Worm (Caenorhabditis elegans) whole organism, L1 larva: ENCODE data around the gene C47G2.3.

ENCODE experiments used
- alr-1 ChIP-seq: fragments of 200-800 bp; sonication (Bioruptor generic); optimal IDR thresholded peaks from 2 replicates; lab custom pipeline; 2018; ENCODE audit warnings: borderline replicate concordance, mild to moderate bottlenecking, missing genetic modification characterization, missing compliant biosample characterization
- aly-2 ChIP-seq: fragments of 150-350 bp; optimal IDR thresholded peaks from 2 replicates; lab custom pipeline; 2014; ENCODE audit warnings: missing biosample characterization, missing genetic modification characterization
- ceh-82 ChIP-seq, 3 experiments: fragments of 150-350 bp in 1 of 3; sonication (generic microtip) in 2 of 3; optimal IDR thresholded peaks; 2 replicates each; lab custom pipeline; 2014 to 2017; ENCODE audit warnings: missing biosample characterization in 3 of 3, missing genetic modification characterization in 3 of 3
- ceh-88 ChIP-seq: fragments of 200-800 bp; sonication (Bioruptor generic); IDR thresholded peaks from 2 replicates; pipeline ENCODE4 v1.3.6; 2022; ENCODE audit warnings: missing genetic modification characterization, missing compliant biosample characterization
- dpl-1 ChIP-seq, 3 experiments: fragments of 150-350 bp in 2 of 3; sonication (generic microtip) in 1 of 3; optimal IDR thresholded peaks; 2 replicates each; lab custom pipeline; 2014 to 2017; ENCODE audit warnings: missing biosample characterization in 3 of 3, missing genetic modification characterization in 3 of 3, missing genetic modification reagents in 3 of 3
- efl-1 ChIP-seq, 4 experiments: fragments of 150-350 bp; optimal IDR thresholded peaks in 3 of 4; peaks in 1 of 4; 1 replicate in 1 of 4; 2 replicates in 3 of 4; lab custom pipeline; 2014; ENCODE audit warnings: missing biosample characterization in 2 of 4, missing genetic modification characterization in 2 of 4, missing genetic modification reagents in 2 of 4
- elt-2 ChIP-seq: sonication (generic microtip); optimal IDR thresholded peaks from 2 replicates; lab custom pipeline; 2016; ENCODE audit warnings: missing genetic modification characterization, mild to moderate bottlenecking, inconsistent platforms, missing compliant biosample characterization, missing genetic modification reagents
- elt-3 ChIP-seq, 6 experiments: fragments of 150-350 bp in 1 of 6; sonication (generic microtip); optimal IDR thresholded peaks; 2 replicates each; lab custom pipeline; 2017 to 2018; ENCODE audit warnings: missing biosample characterization in 6 of 6, missing genetic modification characterization in 6 of 6, inconsistent platforms in 1 of 6
- grh-1 ChIP-seq: fragments of 200-800 bp; sonication (Bioruptor generic); IDR thresholded peaks from 2 replicates; pipeline ENCODE4 v1.3.6; 2022; ENCODE audit warnings: missing genetic modification reagents, missing genetic modification characterization, missing compliant biosample characterization
- hlh-17 ChIP-seq: fragments of 200-800 bp; sonication (Bioruptor generic); optimal IDR thresholded peaks from 2 replicates; lab custom pipeline; 2018; ENCODE audit warnings: missing genetic modification characterization, mild to moderate bottlenecking, missing compliant biosample characterization, moderate library complexity, borderline replicate concordance
- lin-14 ChIP-seq: fragments of 200-800 bp; sonication (Bioruptor generic); optimal IDR thresholded peaks from 2 replicates; lab custom pipeline; 2018; ENCODE audit warnings: mild to moderate bottlenecking, missing genetic modification characterization, moderate library complexity, missing compliant biosample characterization
- lin-15B ChIP-seq: fragments of 150-350 bp; sonication (generic microtip); optimal IDR thresholded peaks from 3 replicates; lab custom pipeline; 2014; ENCODE audit warnings: missing biosample characterization, missing genetic modification characterization
- lin-35 ChIP-seq, 2 experiments: fragments of 150-350 bp; optimal IDR thresholded peaks; 2 replicates each; lab custom pipeline; 2014; ENCODE audit warnings: missing biosample characterization in 2 of 2, missing genetic modification characterization in 2 of 2, missing genetic modification reagents in 2 of 2
- lir-3 ChIP-seq: sonication (generic microtip); optimal IDR thresholded peaks from 2 replicates; lab custom pipeline; 2016; ENCODE audit warnings: mild to moderate bottlenecking, missing genetic modification characterization, moderate library complexity, missing compliant biosample characterization; ENCODE audit not compliant: poor library complexity
- lsy-2 ChIP-seq, 2 experiments: fragments of 150-350 bp; optimal IDR thresholded peaks; 2 replicates each; lab custom pipeline; 2014; ENCODE audit warnings: missing biosample characterization in 2 of 2, missing genetic modification characterization in 2 of 2
- mdl-1 ChIP-seq, 2 experiments: fragments of 150-350 bp; optimal IDR thresholded peaks; 2 replicates each; lab custom pipeline; 2014 to 2017; ENCODE audit warnings: missing biosample characterization in 2 of 2, missing genetic modification characterization in 2 of 2, inconsistent platforms in 1 of 2
- nhr-12 ChIP-seq: sonication (generic microtip); optimal IDR thresholded peaks from 2 replicates; lab custom pipeline; 2017; ENCODE audit warnings: missing biosample characterization, missing genetic modification characterization
- nhr-20 ChIP-seq: sonication (generic microtip); optimal IDR thresholded peaks from 2 replicates; lab custom pipeline; 2016; ENCODE audit warnings: mild to moderate bottlenecking, missing genetic modification characterization, missing compliant biosample characterization
- nhr-237 ChIP-seq: fragments of 150-350 bp; optimal IDR thresholded peaks from 2 replicates; lab custom pipeline; 2014; ENCODE audit warnings: missing biosample characterization, missing genetic modification characterization
- nhr-47 ChIP-seq: sonication (generic microtip); optimal IDR thresholded peaks from 2 replicates; lab custom pipeline; 2016; ENCODE audit warnings: mild to moderate bottlenecking, missing genetic modification characterization, moderate library complexity, missing compliant biosample characterization
- nhr-71 ChIP-seq: sonication (generic microtip); optimal IDR thresholded peaks from 2 replicates; lab custom pipeline; 2016; ENCODE audit warnings: mild to moderate bottlenecking, missing genetic modification characterization, moderate library complexity, missing compliant biosample characterization
- nhr-85 ChIP-seq: sonication (generic microtip); peaks from one replicate; lab custom pipeline; 2016; ENCODE audit warnings: missing genetic modification characterization, inconsistent platforms, missing compliant biosample characterization
- pag-3 ChIP-seq: sonication (generic microtip); optimal IDR thresholded peaks from 2 replicates; lab custom pipeline; 2017; ENCODE audit warnings: missing genetic modification characterization, mild to moderate bottlenecking, missing compliant biosample characterization, antibody characterized with exemption, borderline replicate concordance; ENCODE audit not compliant: insufficient read depth
- rnt-1 ChIP-seq: sonication (generic microtip); optimal IDR thresholded peaks from 2 replicates; lab custom pipeline; 2016; ENCODE audit warnings: mild to moderate bottlenecking, missing genetic modification characterization, moderate library complexity, missing compliant biosample characterization
- skn-1 ChIP-seq: fragments of 150-350 bp; optimal IDR thresholded peaks from 2 replicates; lab custom pipeline; 2014; ENCODE audit warnings: missing biosample characterization, missing genetic modification characterization
- snu-23 ChIP-seq: sonication (generic microtip); optimal IDR thresholded peaks from 2 replicates; lab custom pipeline; 2016; ENCODE audit warnings: missing genetic modification characterization, missing compliant biosample characterization
- sptf-1 ChIP-seq: fragments of 150-350 bp; optimal IDR thresholded peaks from 2 replicates; lab custom pipeline; 2014; ENCODE audit warnings: missing biosample characterization, missing genetic modification characterization
- sup-37 ChIP-seq: fragments of 200-800 bp; sonication (Bioruptor generic); optimal IDR thresholded peaks from 2 replicates; lab custom pipeline; 2018; ENCODE audit warnings: mild to moderate bottlenecking, missing genetic modification characterization, missing compliant biosample characterization
- swsn-7 ChIP-seq: sonication (generic microtip); optimal IDR thresholded peaks from 2 replicates; lab custom pipeline; 2016; ENCODE audit warnings: missing genetic modification characterization, missing compliant biosample characterization
- tbx-2 ChIP-seq: sonication (generic microtip); optimal IDR thresholded peaks from 2 replicates; lab custom pipeline; 2016; ENCODE audit warnings: missing genetic modification characterization, missing compliant biosample characterization
- unc-130 ChIP-seq: fragments of 150-350 bp; optimal IDR thresholded peaks from 2 replicates; lab custom pipeline; 2017; ENCODE audit warnings: missing biosample characterization, missing genetic modification characterization, inconsistent platforms
- unc-86 ChIP-seq: sonication (generic microtip); optimal IDR thresholded peaks from 2 replicates; lab custom pipeline; 2016; ENCODE audit warnings: missing genetic modification characterization, missing compliant biosample characterization
- unc-98 ChIP-seq: fragments of 200-800 bp; sonication (Bioruptor generic); IDR thresholded peaks from 2 replicates; pipeline ENCODE4 v1.3.6; 2022; ENCODE audit warnings: missing genetic modification characterization, missing compliant biosample characterization
- vab-15 ChIP-seq: sonication (generic microtip); optimal IDR thresholded peaks from 2 replicates; lab custom pipeline; 2017; ENCODE audit warnings: missing genotype, mild to moderate bottlenecking, missing genetic modification characterization, missing compliant biosample characterization
- xbp-1 ChIP-seq: sonication (generic microtip); optimal IDR thresholded peaks from 2 replicates; lab custom pipeline; 2016; ENCODE audit warnings: missing genetic modification characterization, missing compliant biosample characterization
- zag-1 ChIP-seq: fragments of 150-350 bp; optimal IDR thresholded peaks from 2 replicates; lab custom pipeline; 2014; ENCODE audit warnings: missing biosample characterization, missing genetic modification characterization
- zip-4 ChIP-seq: fragments of 200-800 bp; sonication (Bioruptor generic); optimal IDR thresholded peaks from 2 replicates; lab custom pipeline; 2018; ENCODE audit warnings: mild to moderate bottlenecking, missing genetic modification characterization, moderate library complexity, missing compliant biosample characterization

C47G2.3 gene

ce11 chrII:11305627-11306449 lies 15.9 kb upstream of the C47G2.3 start, which contains the start of gene rsf-1:
Gene rsf-1, plus strand, starts transcription at chrII:11306399.
- TF ChIP-seq nhr-71 (tag; lab: Kevin White, UChicago) (peak; percentile 3), alr-1 (tag; lab: Kevin White, UChicago) (no peak), ceh-88 (GFP tag; lab: Robert Waterston, UW) (peak; percentile 13; the same call in 1 of the 2 replicates), rnt-1 (tag; lab: Kevin White, UChicago) (no peak), nhr-20 (tag; lab: Kevin White, UChicago) (peak; percentile 10), xbp-1 (tag; lab: Kevin White, UChicago) (no peak), unc-130 (tag; lab: Kevin White, UChicago) (no peak), zag-1 (tag; lab: Kevin White, UChicago) (no peak), lir-3 (no peak), grh-1 (GFP tag; lab: Robert Waterston, UW) (peak; percentile 31; the same call in 1 of the 2 replicates), nhr-85 (tag; lab: Kevin White, UChicago) (peak; percentile 31), unc-86 (peak; percentile 53), snu-23 (peak; percentile 14), swsn-7 (peak; percentile 25), hlh-17 (GFP tag; lab: Kevin White, UChicago) (no peak), dpl-1 (GFP tag; optimal IDR thresholded peaks at IDR 0.05; lab: Kevin White, UChicago) (peak in 1 of 3 experiments; percentile 4), nhr-47 (tag; lab: Kevin White, UChicago) (peak; percentile 24), elt-3 (tag; optimal IDR thresholded peaks at IDR 0.05; lab: Kevin White, UChicago) (no peak), lin-14 (GFP tag; lab: Kevin White, UChicago) (peak; percentile 57), ceh-82 (tag; optimal IDR thresholded peaks at IDR 0.05; lab: Kevin White, UChicago) (peak in 1 of 3 experiments; percentile 21), efl-1 (optimal IDR thresholded peaks at IDR 0.05; lab: Kevin White, UChicago) (peak; percentile 43 to 58), efl-1 (GFP tag; optimal IDR thresholded peaks at IDR 0.05 in 1 of 2; lab: Kevin White, UChicago) (peak in 1 of 2 experiments; percentile 89), lin-35 (GFP tag; optimal IDR thresholded peaks at IDR 0.05; lab: Kevin White, UChicago) (peak; percentile 0 to 9), pag-3 (tag; lab: Kevin White, UChicago) (no peak), lin-15B (tag; lab: Kevin White, UChicago) (no peak), skn-1 (tag; lab: Kevin White, UChicago) (peak; percentile 24), tbx-2 (tag; lab: Kevin White, UChicago) (peak; percentile 15), lsy-2 (tag; optimal IDR thresholded peaks at IDR 0.05; lab: Kevin White, UChicago) (peak in 1 of 2 experiments; percentile 25)

ce11 chrII:11302591-11302990 lies 12.6 kb upstream of the C47G2.3 start, which contains the start of gene samp-1:
Gene samp-1, plus strand, starts transcription at chrII:11302891.
- TF ChIP-seq unc-130 (tag; lab: Kevin White, UChicago) (no peak), sup-37 (GFP tag; lab: Kevin White, UChicago) (no peak), nhr-237 (no peak), mdl-1 (tag; optimal IDR thresholded peaks at IDR 0.05; lab: Kevin White, UChicago) (no peak), elt-2 (tag; lab: Kevin White, UChicago) (no peak), unc-98 (no peak), pag-3 (tag; lab: Kevin White, UChicago) (no peak), sptf-1 (tag; lab: Kevin White, UChicago) (no peak), vab-15 (tag; lab: Kevin White, UChicago) (no peak), ceh-88 (GFP tag; lab: Robert Waterston, UW) (no peak)

ce11 chrII:11301059-11301458 lies 11.1 kb upstream of the C47G2.3 start, which contains the start of gene raga-1:
Gene raga-1, plus strand, starts transcription at chrII:11301359.
- TF ChIP-seq aly-2 (no peak), lin-35 (GFP tag; optimal IDR thresholded peaks at IDR 0.05; lab: Kevin White, UChicago) (no peak), zip-4 (GFP tag; lab: Kevin White, UChicago) (no peak), nhr-12 (no peak), efl-1 (optimal IDR thresholded peaks at IDR 0.05; lab: Kevin White, UChicago) (no peak), efl-1 (GFP tag; optimal IDR thresholded peaks at IDR 0.05 in 1 of 2; lab: Kevin White, UChicago) (no peak), lir-3 (no peak), elt-3 (tag; optimal IDR thresholded peaks at IDR 0.05; lab: Kevin White, UChicago) (no peak)
